Worm (Caenorhabditis elegans) whole organism, L1 larva: Measurements from ENCODE around the gene B0496.6.

Experiments used
- C16A3.4 ChIP-seq: fragments of 150-350 bp; optimal IDR thresholded peaks from 2 replicates; lab custom pipeline; 2014; ENCODE audit warnings: missing biosample characterization, missing genetic modification characterization
- C34B4.2 ChIP-seq: sonication (generic microtip); optimal IDR thresholded peaks from 2 replicates; lab custom pipeline; 2017; ENCODE audit warnings: mild to moderate bottlenecking, missing genetic modification characterization, missing compliant biosample characterization
- F16B12.6 ChIP-seq: fragments of 150-350 bp; optimal IDR thresholded peaks from 2 replicates; lab custom pipeline; 2014; ENCODE audit warnings: missing biosample characterization, missing genetic modification characterization
- aha-1 ChIP-seq: fragments of 150-350 bp; optimal IDR thresholded peaks from 2 replicates; lab custom pipeline; 2014; ENCODE audit warnings: missing biosample characterization, missing genetic modification characterization
- aly-2 ChIP-seq: fragments of 150-350 bp; optimal IDR thresholded peaks from 2 replicates; lab custom pipeline; 2014; ENCODE audit warnings: missing biosample characterization, missing genetic modification characterization
- egl-27 ChIP-seq, 2 experiments: fragments of 150-350 bp in 1 of 2; sonication (generic microtip); optimal IDR thresholded peaks; 3 replicates each; lab custom pipeline; 2017 to 2018; ENCODE audit warnings: missing biosample characterization in 2 of 2, missing genetic modification characterization in 2 of 2, missing genetic modification reagents in 2 of 2
- skn-1 ChIP-seq: fragments of 150-350 bp; optimal IDR thresholded peaks from 2 replicates; lab custom pipeline; 2014; ENCODE audit warnings: missing biosample characterization, missing genetic modification characterization
- sptf-1 ChIP-seq: fragments of 150-350 bp; optimal IDR thresholded peaks from 2 replicates; lab custom pipeline; 2014; ENCODE audit warnings: missing biosample characterization, missing genetic modification characterization
- sup-37 ChIP-seq: fragments of 200-800 bp; sonication (Bioruptor generic); optimal IDR thresholded peaks from 2 replicates; lab custom pipeline; 2018; ENCODE audit warnings: mild to moderate bottlenecking, missing genetic modification characterization, missing compliant biosample characterization
- xbp-1 ChIP-seq: sonication (generic microtip); optimal IDR thresholded peaks from 2 replicates; lab custom pipeline; 2016; ENCODE audit warnings: missing genetic modification characterization, missing compliant biosample characterization

DNA sequence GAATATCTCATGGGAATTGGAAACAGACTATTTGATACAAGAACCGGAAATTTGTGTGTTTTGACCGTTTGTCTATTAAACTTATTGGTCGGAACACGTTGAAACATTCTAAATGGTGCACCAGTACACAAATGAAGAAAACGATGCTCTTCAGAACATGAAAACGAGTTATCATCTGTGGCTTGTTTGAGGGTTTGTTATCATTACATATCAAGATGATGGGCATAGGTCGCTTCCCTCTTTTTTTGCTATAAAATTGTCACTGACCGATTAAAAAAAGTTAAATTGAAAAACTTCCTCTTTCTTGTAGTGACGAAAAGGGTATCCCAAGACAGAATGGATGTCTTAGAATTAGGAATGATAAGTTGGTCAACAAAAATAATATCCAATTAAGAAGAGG is 49.7 kb downstream of the B0496.6 start:
- TF ChIP-seq sup-37 (no peak), C34B4.2 (no peak), xbp-1 (tag; lab: Kevin White, UChicago) (no peak), skn-1 (tag; lab: Kevin White, UChicago) (no peak), sptf-1 (no peak), F16B12.6 (tag; lab: Kevin White, UChicago) (no peak), aly-2 (no peak), aha-1 (tag; lab: Kevin White, UChicago) (no peak), egl-27 (tag; optimal IDR thresholded peaks at IDR 0.05; lab: Kevin White, UChicago) (no peak), C16A3.4 (tag; lab: Kevin White, UChicago) (no peak)
